Fruit fly (Drosophila melanogaster): ENCODE data around the gene GckIII.
A peak's percentile ranks its signal among the peaks of the same experiment; 100 is the strongest.

Gene GckIII

DNA sequence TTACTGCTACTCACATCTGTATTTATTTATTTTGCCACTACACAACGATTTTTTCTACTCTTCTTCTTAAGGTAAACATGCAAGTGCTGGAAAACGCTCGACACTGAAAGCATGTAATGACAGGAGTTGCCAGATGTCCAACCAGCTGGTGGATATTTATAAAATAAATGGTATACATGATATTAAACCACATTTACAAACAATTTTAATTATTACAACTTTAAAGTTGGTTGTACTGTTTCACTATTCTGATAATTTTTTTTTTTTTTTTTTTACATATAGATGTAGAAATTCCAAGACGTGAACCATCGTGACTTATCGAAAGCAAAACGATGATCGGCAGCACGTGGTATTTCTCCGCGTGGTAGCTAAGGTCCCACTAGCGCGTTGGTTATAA lies 5.5 kb upstream of the GckIII start, which contains the start of the genes Keap1 and kuk (continued):
- TF ChIP-seq CG16779 (tag; optimal IDR thresholded peaks at IDR 0.05) (no peak), Sox102F (GFP tag; optimal IDR thresholded peaks at IDR 0.05) (peak; percentile 36), svp (GFP tag) (no peak), Eip93F (GFP tag; optimal IDR thresholded peaks at IDR 0.05) (peak; percentile 43), Met (GFP tag; optimal IDR thresholded peaks at IDR 0.05) (peak; percentile 71), fd85E (GFP tag; optimal IDR thresholded peaks at IDR 0.05) (no peak), fkh (GFP tag; optimal IDR thresholded peaks at IDR 0.05) (peak; percentile 99), Ets21C (GFP tag; optimal IDR thresholded peaks at IDR 0.05) (peak; percentile 44), Sox15 (GFP tag; optimal IDR thresholded peaks at IDR 0.05) (peak; percentile 17), vri (GFP tag; optimal IDR thresholded peaks at IDR 0.05) (peak; percentile 68), CG11294 (GFP tag; IDR thresholded peaks at IDR 0.05) (no peak), CG8119 (GFP tag; IDR thresholded peaks at IDR 0.05) (no peak), CG11762 (GFP tag; optimal IDR thresholded peaks at IDR 0.05; ENCODE audit: insufficient read depth) (peak; percentile 17), fd59A (GFP tag; optimal IDR thresholded peaks at IDR 0.05) (no peak)

DNA sequence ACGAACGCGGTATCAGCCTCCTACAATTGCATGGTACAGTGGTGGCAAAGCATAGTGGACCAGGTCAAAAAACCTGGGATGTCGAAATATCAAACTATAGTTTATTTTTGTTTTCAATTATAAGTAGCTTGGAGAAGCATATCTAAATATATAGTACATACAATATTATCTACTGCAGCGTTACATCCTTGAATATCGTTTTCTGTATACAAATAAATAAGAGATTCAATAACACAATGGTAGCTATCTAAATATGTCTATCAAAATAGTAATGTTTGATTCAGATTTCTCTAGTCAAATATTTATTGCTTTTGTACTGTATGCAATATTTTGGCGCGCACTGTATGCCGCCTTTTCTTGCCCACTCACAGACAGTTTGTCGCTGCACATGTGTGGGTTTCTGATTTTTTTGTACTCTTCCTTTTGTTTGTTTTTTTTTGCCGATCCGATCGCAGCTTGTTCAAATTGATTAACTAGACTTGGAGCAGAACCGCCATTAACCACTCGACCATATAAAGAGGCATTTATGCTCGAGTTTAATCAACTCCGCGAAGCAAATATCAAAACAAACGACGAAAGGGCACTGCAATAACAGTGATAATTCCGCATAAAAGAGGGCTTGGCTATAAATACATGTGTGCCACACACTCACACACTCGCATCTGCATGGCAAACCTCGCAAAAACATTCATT lies 4.5 kb upstream of the GckIII start:
- TF ChIP-seq Lpt (GFP tag; optimal IDR thresholded peaks at IDR 0.05): peak; percentile 98
- TF ChIP-seq Eip93F (GFP tag; optimal IDR thresholded peaks at IDR 0.05): peak; percentile 93
- TF ChIP-seq vri (GFP tag; optimal IDR thresholded peaks at IDR 0.05): peak; percentile 88
- peak; percentile 97 for TF ChIP-seq fd59A (GFP tag; optimal IDR thresholded peaks at IDR 0.05)
- peak; percentile 98 for TF ChIP-seq OdsH (GFP tag; optimal IDR thresholded peaks at IDR 0.05)
- peak; percentile 94 for TF ChIP-seq CG9139 (GFP tag; optimal IDR thresholded peaks at IDR 0.05)
- TF ChIP-seq CG4318 (GFP tag; optimal IDR thresholded peaks at IDR 0.05): peak; percentile 95
- peak; percentile 99 for TF ChIP-seq CG6276 (GFP tag; optimal IDR thresholded peaks at IDR 0.05)
- TF ChIP-seq spab (GFP tag; optimal IDR thresholded peaks at IDR 0.05): peak; percentile 98
- peak; percentile 95 for TF ChIP-seq CG6163 (GFP tag; IDR thresholded peaks at IDR 0.05)
- peak; percentile 48 for TF ChIP-seq Hr38 (GFP tag; optimal IDR thresholded peaks at IDR 0.05)
- peak; percentile 98 for TF ChIP-seq Met (GFP tag; optimal IDR thresholded peaks at IDR 0.05)
- peak; percentile 96 for TF ChIP-seq eg (GFP tag; IDR thresholded peaks at IDR 0.05)
- peak; percentile 97 for TF ChIP-seq net (GFP tag; optimal IDR thresholded peaks at IDR 0.05)
- TF ChIP-seq svp (GFP tag): peak; percentile 99
- TF ChIP-seq CG6792 (GFP tag; optimal IDR thresholded peaks at IDR 0.05): peak; percentile 97
- TF ChIP-seq CG7368 (GFP tag; optimal IDR thresholded peaks at IDR 0.05): peak; percentile 95
- TF ChIP-seq lz (GFP tag; optimal IDR thresholded peaks at IDR 0.05): peak; percentile 97
- TF ChIP-seq ss (GFP tag; optimal IDR thresholded peaks at IDR 0.05): peak; percentile 95 to 97
- peak; percentile 94 for TF ChIP-seq cyc (GFP tag; optimal IDR thresholded peaks at IDR 0.05)
- TF ChIP-seq acj6 (GFP tag; optimal IDR thresholded peaks at IDR 0.05): peak; percentile 97
- TF ChIP-seq esn (GFP tag; optimal IDR thresholded peaks at IDR 0.05): peak; percentile 98
- TF ChIP-seq Ets21C (GFP tag; optimal IDR thresholded peaks at IDR 0.05): peak; percentile 91
- peak; percentile 86 to 99 for TF ChIP-seq salr (GFP tag; optimal IDR thresholded peaks at IDR 0.05)
- TF ChIP-seq CG15336 (GFP tag; IDR thresholded peaks at IDR 0.05): peak; percentile 98
- TF ChIP-seq Sox102F (GFP tag; optimal IDR thresholded peaks at IDR 0.05): peak; percentile 95
- TF ChIP-seq pdm3 (GFP tag; optimal IDR thresholded peaks at IDR 0.05): peak; percentile 98
- TF ChIP-seq Ets96B (tag; optimal IDR thresholded peaks at IDR 0.05): peak; percentile 98
- TF ChIP-seq CG6808 (GFP tag; optimal IDR thresholded peaks at IDR 0.05): peak; percentile 98
- peak; percentile 97 for TF ChIP-seq CG10631 (GFP tag; optimal IDR thresholded peaks at IDR 0.05)
- TF ChIP-seq Hr4 (GFP tag; optimal IDR thresholded peaks at IDR 0.05): peak; percentile 98
- peak; percentile 93 for TF ChIP-seq CG1621 (tag; optimal IDR thresholded peaks at IDR 0.05)
- peak; percentile 88 for TF ChIP-seq Blimp-1 (GFP tag; optimal IDR thresholded peaks at IDR 0.05)
- TF ChIP-seq Gug (GFP tag; IDR thresholded peaks at IDR 0.05): peak; percentile 94
- peak; percentile 94 for TF ChIP-seq Sox15 (GFP tag; optimal IDR thresholded peaks at IDR 0.05)
- peak; percentile 94 for TF ChIP-seq fd85E (GFP tag; optimal IDR thresholded peaks at IDR 0.05)
- TF ChIP-seq Eip75B (GFP tag; optimal IDR thresholded peaks at IDR 0.05): peak; percentile 98
- peak; percentile 97 for TF ChIP-seq Sox14 (GFP tag; optimal IDR thresholded peaks at IDR 0.05)
- peak; percentile 97 for TF ChIP-seq CG10669 (GFP tag; optimal IDR thresholded peaks at IDR 0.05)
- TF ChIP-seq achi (GFP tag; optimal IDR thresholded peaks at IDR 0.05): peak; percentile 98
- peak; percentile 67 for TF ChIP-seq fkh (GFP tag; optimal IDR thresholded peaks at IDR 0.05)
- TF ChIP-seq CG16779 (tag; optimal IDR thresholded peaks at IDR 0.05): peak; percentile 97
- peak; percentile 91 for TF ChIP-seq CG11902 (GFP tag; optimal IDR thresholded peaks at IDR 0.05)

Measured in whole organism, prepupa.